Worm (Caenorhabditis elegans) whole organism, L2 larva: ENCODE measurements around the gene rha-1.

ENCODE experiments used
- C34F6.9 ChIP-seq: fragments of 150-350 bp; optimal IDR thresholded peaks from 2 replicates; lab custom pipeline; 2014; ENCODE audit warnings: missing biosample characterization, missing genetic modification characterization
- F13H6.1 ChIP-seq: sonication (generic microtip); optimal IDR thresholded peaks from 2 replicates; lab custom pipeline; 2016; ENCODE audit warnings: missing genetic modification characterization, missing compliant biosample characterization
- R02D3.7 ChIP-seq: fragments of 150-350 bp; optimal IDR thresholded peaks from 2 replicates; lab custom pipeline; 2014; ENCODE audit warnings: missing biosample characterization, missing genetic modification characterization
- Y55F3AM.14 ChIP-seq: fragments of 200-800 bp; sonication (Bioruptor generic); optimal IDR thresholded peaks from 2 replicates; lab custom pipeline; 2018; ENCODE audit warnings: mild to moderate bottlenecking, missing genetic modification characterization, missing compliant biosample characterization
- alr-1 ChIP-seq: fragments of 150-350 bp; optimal IDR thresholded peaks from 2 replicates; lab custom pipeline; 2014; ENCODE audit warnings: missing biosample characterization, missing genetic modification characterization
- aly-2 ChIP-seq: fragments of 150-350 bp; optimal IDR thresholded peaks from 2 replicates; lab custom pipeline; 2014; ENCODE audit warnings: missing biosample characterization, missing genetic modification characterization
- ama-1 ChIP-seq: fragments of 150-350 bp; optimal IDR thresholded peaks from 2 replicates; lab custom pipeline; 2018; ENCODE audit warnings: inconsistent platforms
- ceh-16 ChIP-seq: fragments of 150-350 bp; optimal IDR thresholded peaks from 2 replicates; lab custom pipeline; 2014; ENCODE audit warnings: missing biosample characterization, missing genetic modification characterization
- crh-2 ChIP-seq: sonication (generic microtip); optimal IDR thresholded peaks from 2 replicates; lab custom pipeline; 2017; ENCODE audit warnings: missing biosample characterization, missing genetic modification characterization
- egl-27 ChIP-seq: sonication (generic microtip); optimal IDR thresholded peaks from 3 replicates; lab custom pipeline; 2017; ENCODE audit warnings: missing biosample characterization, missing genetic modification reagents, missing genetic modification characterization
- elt-1 ChIP-seq: fragments of 150-350 bp; optimal IDR thresholded peaks from 2 replicates; lab custom pipeline; 2014; ENCODE audit warnings: missing biosample characterization, missing genetic modification characterization
- elt-3 ChIP-seq: sonication (generic microtip); optimal IDR thresholded peaks from 2 replicates; lab custom pipeline; 2017; ENCODE audit warnings: missing biosample characterization, missing genetic modification characterization
- fos-1 ChIP-seq: fragments of 150-350 bp; optimal IDR thresholded peaks from 2 replicates; lab custom pipeline; 2014; ENCODE audit warnings: missing biosample characterization, missing genetic modification characterization
- gmeb-1 ChIP-seq: fragments of 150-350 bp; optimal IDR thresholded peaks from 2 replicates; lab custom pipeline; 2014; ENCODE audit warnings: missing biosample characterization, missing genetic modification characterization
- lin-13 ChIP-seq: fragments of 150-350 bp; optimal IDR thresholded peaks from 2 replicates; lab custom pipeline; 2014; ENCODE audit warnings: missing biosample characterization, missing genetic modification reagents, missing genetic modification characterization
- lin-39 ChIP-seq: fragments of 150-350 bp; optimal IDR thresholded peaks from 2 replicates; lab custom pipeline; 2014; ENCODE audit warnings: missing biosample characterization, missing genetic modification reagents, missing genetic modification characterization
- lsy-2 ChIP-seq, 2 experiments: fragments of 150-350 bp in 1 of 2; sonication (generic microtip) in 1 of 2; optimal IDR thresholded peaks; 2 replicates each; lab custom pipeline; 2014 to 2017; ENCODE audit warnings: missing biosample characterization in 2 of 2, missing genetic modification characterization in 2 of 2
- nhr-10 ChIP-seq: sonication (generic microtip); optimal IDR thresholded peaks from 2 replicates; lab custom pipeline; 2017; ENCODE audit warnings: missing biosample characterization, missing genetic modification characterization
- nhr-11 ChIP-seq: fragments of 150-350 bp; optimal IDR thresholded peaks from 2 replicates; lab custom pipeline; 2014; ENCODE audit warnings: missing biosample characterization, missing genetic modification characterization
- nhr-12 ChIP-seq: fragments of 150-350 bp; optimal IDR thresholded peaks from 2 replicates; lab custom pipeline; 2014; ENCODE audit warnings: missing biosample characterization, missing genetic modification characterization
- nhr-129 ChIP-seq: fragments of 150-350 bp; optimal IDR thresholded peaks from 2 replicates; lab custom pipeline; 2014; ENCODE audit warnings: missing biosample characterization, missing genetic modification characterization
- nhr-21 ChIP-seq: fragments of 150-350 bp; optimal IDR thresholded peaks from 2 replicates; lab custom pipeline; 2014; ENCODE audit warnings: missing biosample characterization, missing genetic modification characterization
- nhr-237 ChIP-seq: fragments of 150-350 bp; optimal IDR thresholded peaks from 2 replicates; lab custom pipeline; 2014; ENCODE audit warnings: missing biosample characterization, missing genetic modification characterization
- nhr-6 ChIP-seq: fragments of 150-350 bp; optimal IDR thresholded peaks from 2 replicates; lab custom pipeline; 2014; ENCODE audit warnings: missing biosample characterization, missing genetic modification characterization
- nhr-77 ChIP-seq: fragments of 150-350 bp; optimal IDR thresholded peaks from 2 replicates; lab custom pipeline; 2014; ENCODE audit warnings: missing biosample characterization, missing genetic modification characterization
- sem-4 ChIP-seq: fragments of 150-350 bp; optimal IDR thresholded peaks from 2 replicates; lab custom pipeline; 2014; ENCODE audit warnings: missing biosample characterization, missing genetic modification reagents, missing genetic modification characterization
- skn-1 ChIP-seq: sonication (generic microtip); optimal IDR thresholded peaks from 2 replicates; lab custom pipeline; 2017; ENCODE audit warnings: missing biosample characterization, missing genetic modification characterization
- sma-3 ChIP-seq: sonication (generic microtip); optimal IDR thresholded peaks from 2 replicates; lab custom pipeline; 2016; ENCODE audit warnings: missing genetic modification reagents, missing genetic modification characterization, missing compliant biosample characterization
- sma-9 ChIP-seq, 2 experiments: fragments of 150-350 bp in 1 of 2; sonication (generic microtip) in 1 of 2; optimal IDR thresholded peaks; 2 replicates each; lab custom pipeline; 2014 to 2016; ENCODE audit warnings: missing genetic modification characterization in 2 of 2, mild to moderate bottlenecking in 1 of 2, missing biosample characterization in 1 of 2, missing compliant biosample characterization in 1 of 2, missing genetic modification reagents in 1 of 2, moderate library complexity in 1 of 2
- snpc-4 ChIP-seq: fragments of 150-350 bp; optimal IDR thresholded peaks from 2 replicates; lab custom pipeline; 2014; ENCODE audit warnings: missing biosample characterization, missing genetic modification characterization
- unc-39 ChIP-seq: fragments of 150-350 bp; optimal IDR thresholded peaks from 2 replicates; lab custom pipeline; 2014; ENCODE audit warnings: missing biosample characterization, missing genetic modification characterization
- unc-55 ChIP-seq: fragments of 150-350 bp; sonication (generic microtip); optimal IDR thresholded peaks from 3 replicates; lab custom pipeline; 2014; ENCODE audit warnings: missing biosample characterization, missing genetic modification reagents, missing genetic modification characterization
- unc-62 ChIP-seq: fragments of 150-350 bp; optimal IDR thresholded peaks from 2 replicates; lab custom pipeline; 2014; ENCODE audit warnings: missing biosample characterization, missing genetic modification reagents, missing genetic modification characterization
- zag-1 ChIP-seq: fragments of 150-350 bp; optimal IDR thresholded peaks from 2 replicates; lab custom pipeline; 2014; ENCODE audit warnings: missing biosample characterization, missing genetic modification characterization
- ztf-4 ChIP-seq: fragments of 150-350 bp; optimal IDR thresholded peaks from 2 replicates; lab custom pipeline; 2014; ENCODE audit warnings: missing biosample characterization, missing genetic modification characterization

The rha-1 gene

ce11 chrII:8884262-8884949 lies 947 bp upstream of the rha-1 start, which contains the start of the genes T07D4.5 and ddx-19:
Gene T07D4.5 (minus strand): TSS chrII:8884332.
Gene ddx-19 (plus strand): TSS chrII:8884899.
- TF ChIP-seq lin-13 (GFP tag; lab: Kevin White, UChicago) (peak; percentile 25), zag-1 (no peak), nhr-21 (tag; lab: Kevin White, UChicago) (peak; percentile 4), alr-1 (tag; lab: Kevin White, UChicago) (no peak), lin-39 (tag; lab: Kevin White, UChicago) (no peak), ama-1 (lab: Kevin White, UChicago) (no peak), C34F6.9 (tag; lab: Kevin White, UChicago) (peak; percentile 67), sma-9 (GFP tag; optimal IDR thresholded peaks at IDR 0.05; lab: Kevin White, UChicago) (no peak), sma-9 (tag; optimal IDR thresholded peaks at IDR 0.05; lab: Kevin White, UChicago) (no peak), crh-2 (tag; lab: Kevin White, UChicago) (peak; percentile 42), ztf-4 (no peak), nhr-129 (peak; percentile 24), sma-3 (peak; percentile 42), nhr-10 (tag; lab: Kevin White, UChicago) (no peak), gmeb-1 (tag; lab: Kevin White, UChicago) (peak; percentile 29), F13H6.1 (no peak), unc-39 (tag; lab: Kevin White, UChicago) (no peak), ceh-16 (no peak), nhr-12 (tag; lab: Kevin White, UChicago) (no peak), fos-1 (tag; lab: Kevin White, UChicago) (peak; percentile 1), aly-2 (tag; lab: Kevin White, UChicago) (no peak), lsy-2 (tag; optimal IDR thresholded peaks at IDR 0.05; lab: Kevin White, UChicago) (peak; percentile 89 to 98), unc-55 (peak; percentile 85), Y55F3AM.14 (GFP tag; lab: Kevin White, UChicago) (no peak), elt-1 (no peak)

DNA sequence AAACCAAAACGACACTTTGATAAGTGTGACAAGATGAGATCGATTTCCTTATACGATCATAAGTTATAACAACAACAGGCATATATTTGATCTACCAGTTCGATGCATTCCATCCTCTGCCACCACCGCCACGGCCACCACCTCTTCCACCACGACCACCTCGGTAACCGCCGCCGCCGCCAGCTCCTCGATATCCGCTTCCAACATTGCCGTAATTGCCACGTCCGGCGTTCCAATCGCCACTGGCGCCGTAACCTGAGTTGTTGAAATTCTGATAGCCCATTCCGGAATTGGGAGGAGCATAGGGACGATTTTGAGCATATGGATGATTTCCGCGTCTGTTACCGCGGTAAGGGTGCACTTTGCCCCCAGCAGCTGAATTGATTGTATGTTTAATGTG lies 4.9 kb downstream of the rha-1 start:
- TF ChIP-seq fos-1 (tag; lab: Kevin White, UChicago), result no peak
- no peak for TF ChIP-seq nhr-6 (tag; lab: Kevin White, UChicago)
- no peak for TF ChIP-seq nhr-237 (tag; lab: Kevin White, UChicago)
- TF ChIP-seq nhr-11 (tag; lab: Kevin White, UChicago), result no peak
- TF ChIP-seq sma-9 (GFP tag; optimal IDR thresholded peaks at IDR 0.05; lab: Kevin White, UChicago), result no peak
- no peak for TF ChIP-seq sma-9 (tag; optimal IDR thresholded peaks at IDR 0.05; lab: Kevin White, UChicago)
- no peak for TF ChIP-seq nhr-10 (tag; lab: Kevin White, UChicago)
- TF ChIP-seq alr-1 (tag; lab: Kevin White, UChicago), result no peak
- TF ChIP-seq ama-1 (lab: Kevin White, UChicago), result no peak
- TF ChIP-seq sma-3, result no peak
- TF ChIP-seq skn-1 (tag; lab: Kevin White, UChicago), result no peak
- no peak for TF ChIP-seq aly-2 (tag; lab: Kevin White, UChicago)
- no peak for TF ChIP-seq nhr-12 (tag; lab: Kevin White, UChicago)
- TF ChIP-seq R02D3.7, result no peak
- TF ChIP-seq egl-27 (tag; lab: Kevin White, UChicago), result no peak
- no peak for TF ChIP-seq lin-39 (tag; lab: Kevin White, UChicago)
- TF ChIP-seq, all 48 proteins: peak for 0

DNA sequence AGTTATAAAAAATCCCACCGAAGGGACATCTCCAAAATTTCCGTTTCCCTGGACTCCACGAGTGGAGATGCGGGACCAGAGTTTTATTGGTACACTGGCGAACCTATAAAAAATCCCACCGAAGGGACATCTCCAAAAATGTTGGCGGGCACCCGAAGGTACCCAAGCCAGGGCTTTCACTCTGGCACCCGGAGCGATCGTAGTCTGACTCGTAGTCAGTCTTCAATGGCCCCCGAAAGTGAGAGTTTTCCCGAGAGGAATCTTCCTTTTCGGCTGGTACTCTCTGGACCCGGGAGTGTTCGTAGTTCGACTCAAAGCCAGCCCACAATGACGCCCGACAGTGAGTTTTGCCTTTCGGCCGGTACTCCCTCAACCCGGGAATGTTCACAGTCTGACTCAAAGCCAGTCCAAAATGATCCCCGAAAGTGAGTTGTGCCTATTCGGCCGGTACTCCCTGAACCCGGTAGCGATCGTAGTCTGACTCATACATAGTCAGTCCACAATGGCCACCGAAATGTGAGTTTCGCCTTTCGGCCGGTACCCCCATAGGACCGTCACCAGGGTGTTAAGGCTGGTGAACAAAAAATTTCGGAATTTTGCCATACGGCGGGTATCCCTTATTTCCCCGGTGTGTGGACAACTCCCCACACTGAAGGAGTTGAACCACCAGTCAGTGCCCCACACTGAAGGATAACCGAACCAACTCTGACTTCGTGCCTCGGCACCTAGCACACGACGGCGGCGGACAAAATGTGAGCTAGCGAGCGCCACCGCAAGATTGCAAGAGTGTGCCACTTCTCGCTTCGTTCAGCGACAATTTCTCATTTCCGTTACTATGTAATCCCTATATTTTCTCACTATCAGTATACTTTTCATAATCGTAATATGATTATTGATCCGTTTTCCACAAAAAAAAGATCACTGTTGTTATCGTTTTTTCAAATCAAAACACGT lies 6.2 kb downstream of the rha-1 start:
- TF ChIP-seq alr-1 (tag; lab: Kevin White, UChicago) (no peak), snpc-4 (peak; percentile 67), unc-62 (GFP tag; lab: Kevin White, UChicago) (no peak), ceh-16 (no peak), elt-3 (no peak)

ce11 chrII:8873842-8874241 lies 9.6 kb downstream of the rha-1 start, which contains the start of gene T07D4.2:
Gene T07D4.2 (minus strand): TSS chrII:8873942.
- TF ChIP-seq nhr-6 (tag; lab: Kevin White, UChicago), result no peak
- TF ChIP-seq nhr-77 (tag; lab: Kevin White, UChicago), result no peak
- no peak for TF ChIP-seq sem-4 (tag; lab: Kevin White, UChicago)
- no peak for TF ChIP-seq sma-9 (GFP tag; optimal IDR thresholded peaks at IDR 0.05; lab: Kevin White, UChicago)
- TF ChIP-seq sma-9 (tag; optimal IDR thresholded peaks at IDR 0.05; lab: Kevin White, UChicago), result no peak
- no peak for TF ChIP-seq zag-1
- no peak for TF ChIP-seq gmeb-1 (tag; lab: Kevin White, UChicago)
